Worm (Caenorhabditis elegans): ENCODE data around the gene R10E9.2.

DNA sequence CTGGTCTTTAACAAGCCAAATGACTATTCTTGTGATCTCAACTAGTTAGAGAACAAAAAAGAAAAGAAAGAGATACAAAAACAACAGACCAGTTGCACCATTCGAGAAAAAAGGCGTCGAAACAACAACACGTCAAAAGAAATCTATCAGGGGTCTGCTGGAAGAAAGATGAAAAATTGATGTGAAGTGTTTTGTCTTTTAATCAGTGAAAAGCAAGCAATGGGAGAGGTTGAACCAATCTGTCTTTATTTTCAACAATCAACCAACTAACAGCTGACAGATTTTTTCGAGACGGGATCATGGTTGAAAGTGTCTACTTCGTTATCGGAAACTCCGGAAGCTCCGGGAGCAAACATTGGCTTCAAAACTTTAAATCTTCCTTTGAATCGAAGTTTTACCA lies 30.3 kb upstream of the R10E9.2 start:
- TF ChIP-seq B0310.2 (tag; optimal IDR thresholded peaks at IDR 0.05) (no peak), ama-1 (optimal IDR thresholded peaks at IDR 0.05) (no peak), sea-1 (GFP tag; conservative IDR thresholded peaks at IDR 0.05) (no peak)

Measured in whole organism, early embryonic.